Fruit fly (Drosophila melanogaster) whole organism: Measurements from ENCODE around the gene Slip1.

ENCODE experiments used
- CG8478 ChIP-seq: fragments of >200 bp; optimal IDR thresholded peaks from 2 replicates; lab custom pipeline; 2018; ENCODE audit warnings: inconsistent platforms
- Dll ChIP-seq: fragments of >200 bp; optimal IDR thresholded peaks from 2 replicates; lab custom pipeline; 2017
- EcR ChIP-seq, 2 experiments: fragments of >200 bp; optimal IDR thresholded peaks; 2 replicates each; lab custom pipeline; 2017; ENCODE audit warnings: missing biosample characterization in 2 of 2, missing genetic modification characterization in 2 of 2, missing genetic modification reagents in 2 of 2
- pan ChIP-seq: fragments of >200 bp; optimal IDR thresholded peaks from 2 replicates; lab custom pipeline; 2017
- psq ChIP-seq: fragments of >200 bp; optimal IDR thresholded peaks from 2 replicates; lab custom pipeline; 2017
- usp ChIP-seq: fragments of >200 bp; optimal IDR thresholded peaks from 2 replicates; lab custom pipeline; 2017; ENCODE audit warnings: missing biosample characterization, missing genetic modification characterization, mixed read lengths

- TF ChIP-seq psq (lab: Kevin White, UChicago) (no peak), pan (lab: Kevin White, UChicago) (no peak), usp (no peak), Dll (lab: Kevin White, UChicago) (no peak), CG8478 (lab: Kevin White, UChicago) (no peak), EcR (GFP tag; optimal IDR thresholded peaks at IDR 0.05; lab: Kevin White, UChicago) (no peak)
Measured at dm6 chr4:662101-662500, 1.3 kb upstream of the Slip1 start.
